Worm (Caenorhabditis elegans) whole organism, L4 larva: Measurements from ENCODE around the gene C49C8.6.

ENCODE experiments used
- D1046.2 ChIP-seq: fragments of 200-800 bp; sonication (Bioruptor generic); IDR thresholded peaks from 2 replicates; pipeline ENCODE4 v1.3.6; 2022; ENCODE audit warnings: missing genetic modification characterization, missing compliant biosample characterization
- F10B5.3 ChIP-seq: sonication (generic microtip); optimal IDR thresholded peaks from 2 replicates; lab custom pipeline; 2016; ENCODE audit warnings: mild to moderate bottlenecking, missing genetic modification characterization, missing compliant biosample characterization
- F49E8.2 ChIP-seq: sonication (generic microtip); optimal IDR thresholded peaks from 2 replicates; lab custom pipeline; 2016; ENCODE audit warnings: missing compliant biosample characterization, mild to moderate bottlenecking, missing genetic modification characterization, borderline replicate concordance
- Y75B8A.6 ChIP-seq: fragments of 200-800 bp; sonication (Bioruptor generic); IDR thresholded peaks from 2 replicates; pipeline ENCODE4 v1.3.6; 2022; ENCODE audit warnings: missing genetic modification reagents, missing genetic modification characterization, missing compliant biosample characterization
- aha-1 ChIP-seq: fragments of 150-350 bp; peaks from one replicate; lab custom pipeline; 2014; ENCODE audit warnings: missing biosample characterization, missing genetic modification characterization
- ama-1 ChIP-seq: fragments of 150-350 bp; optimal IDR thresholded peaks from 2 replicates; lab custom pipeline; 2014; ENCODE audit warnings: inconsistent platforms, mixed read lengths
- ceh-20 ChIP-seq: fragments of 200-800 bp; sonication (Bioruptor generic); IDR thresholded peaks from 2 replicates; pipeline ENCODE4 v1.3.6; 2022; ENCODE audit warnings: missing genetic modification reagents, missing genetic modification characterization, missing compliant biosample characterization
- ceh-82 ChIP-seq: sonication (generic microtip); optimal IDR thresholded peaks from 2 replicates; lab custom pipeline; 2017; ENCODE audit warnings: missing biosample characterization, missing genetic modification characterization
- ces-1 ChIP-seq: fragments of 150-350 bp; sonication (generic microtip); optimal IDR thresholded peaks from 4 replicates; lab custom pipeline; 2014; ENCODE audit warnings: missing biosample characterization, missing genetic modification reagents, missing genetic modification characterization
- cey-2 ChIP-seq: sonication (generic microtip); optimal IDR thresholded peaks from 3 replicates; lab custom pipeline; 2017; ENCODE audit warnings: missing genetic modification characterization, mild to moderate bottlenecking, missing compliant biosample characterization, antibody characterized with exemption, borderline replicate concordance; ENCODE audit not compliant: insufficient read depth
- ctbp-1 ChIP-seq: fragments of 200-800 bp; sonication (Bioruptor generic); IDR thresholded peaks from 2 replicates; pipeline ENCODE4 v1.3.6; 2022; ENCODE audit warnings: missing genetic modification reagents, missing genetic modification characterization, missing compliant biosample characterization
- daf-8 ChIP-seq: fragments of 200-800 bp; sonication (Bioruptor generic); IDR thresholded peaks from 2 replicates; pipeline ENCODE4 v1.3.6; 2022; ENCODE audit warnings: missing genetic modification characterization, missing compliant biosample characterization
- dmd-8 ChIP-seq: fragments of 200-800 bp; sonication (Bioruptor generic); IDR thresholded peaks from 2 replicates; pipeline ENCODE4 v1.3.6; 2022; ENCODE audit warnings: missing genetic modification characterization, missing compliant biosample characterization
- dmd-9 ChIP-seq: fragments of 200-800 bp; sonication (Bioruptor generic); IDR thresholded peaks from 2 replicates; pipeline ENCODE4 v1.3.6; 2022; ENCODE audit warnings: missing genetic modification reagents, missing genetic modification characterization, missing compliant biosample characterization
- fkh-10 ChIP-seq: fragments of 150-350 bp; optimal IDR thresholded peaks from 2 replicates; lab custom pipeline; 2014; ENCODE audit warnings: missing biosample characterization, missing genetic modification reagents, missing genetic modification characterization
- hlh-11 ChIP-seq: fragments of 200-800 bp; sonication (Bioruptor generic); optimal IDR thresholded peaks from 2 replicates; lab custom pipeline; 2018; ENCODE audit warnings: mild to moderate bottlenecking, missing genetic modification characterization, missing compliant biosample characterization
- hlh-30 ChIP-seq: sonication (generic microtip); optimal IDR thresholded peaks from 2 replicates; lab custom pipeline; 2017; ENCODE audit warnings: antibody characterized with exemption, mild to moderate bottlenecking, missing genetic modification characterization, missing compliant biosample characterization; ENCODE audit not compliant: insufficient read depth
- hmg-1.1 ChIP-seq: fragments of 200-800 bp; sonication (Bioruptor generic); IDR thresholded peaks from 2 replicates; pipeline ENCODE4 v1.3.6; 2022; ENCODE audit warnings: missing genetic modification reagents, missing genetic modification characterization, missing compliant biosample characterization
- lin-1 ChIP-seq: fragments of 200-800 bp; sonication (Bioruptor generic); IDR thresholded peaks from 2 replicates; pipeline ENCODE4 v1.3.6; 2022; ENCODE audit warnings: missing genetic modification reagents, missing genetic modification characterization, missing compliant biosample characterization
- lin-13 ChIP-seq: fragments of 150-350 bp; optimal IDR thresholded peaks from 2 replicates; lab custom pipeline; 2014; ENCODE audit warnings: missing biosample characterization, missing genetic modification reagents, missing genetic modification characterization
- lin-29 ChIP-seq: fragments of 200-800 bp; sonication (Bioruptor generic); IDR thresholded peaks from 2 replicates; pipeline ENCODE4 v1.3.6; 2022; ENCODE audit warnings: missing genetic modification reagents, missing genetic modification characterization, missing compliant biosample characterization
- lin-38 ChIP-seq: fragments of 200-800 bp; sonication (Bioruptor generic); IDR thresholded peaks from 2 replicates; pipeline ENCODE4 v1.3.6; 2022; ENCODE audit warnings: missing genetic modification reagents, missing genetic modification characterization, missing compliant biosample characterization
- lin-39 ChIP-seq: fragments of 150-350 bp; optimal IDR thresholded peaks from 2 replicates; lab custom pipeline; 2014; ENCODE audit warnings: missing biosample characterization, missing genetic modification reagents, missing genetic modification characterization
- lsy-2 ChIP-seq, 2 experiments: fragments of 150-350 bp in 1 of 2; sonication (generic microtip) in 1 of 2; optimal IDR thresholded peaks; 2 replicates each; lab custom pipeline; 2014 to 2017; ENCODE audit warnings: missing biosample characterization in 2 of 2, missing genetic modification characterization in 2 of 2
- mdt-29 ChIP-seq: fragments of 200-800 bp; sonication (Bioruptor generic); IDR thresholded peaks from 2 replicates; pipeline ENCODE4 v1.3.6; 2022; ENCODE audit warnings: missing genetic modification reagents, missing genetic modification characterization, missing compliant biosample characterization
- mep-1 ChIP-seq: fragments of 150-350 bp; sonication (generic microtip); optimal IDR thresholded peaks from 3 replicates; lab custom pipeline; 2014; ENCODE audit warnings: missing biosample characterization, missing genetic modification characterization
- mes-2 ChIP-seq: sonication (generic microtip); optimal IDR thresholded peaks from 2 replicates; lab custom pipeline; 2016; ENCODE audit warnings: missing genotype, mild to moderate bottlenecking, missing genetic modification characterization, missing compliant biosample characterization; ENCODE audit not compliant: poor library complexity, severe bottlenecking
- mxl-3 ChIP-seq: fragments of 200-800 bp; sonication (Bioruptor generic); optimal IDR thresholded peaks from 2 replicates; lab custom pipeline; 2018; ENCODE audit warnings: mild to moderate bottlenecking, missing genetic modification characterization, missing compliant biosample characterization
- nhr-10 ChIP-seq: fragments of 150-350 bp; optimal IDR thresholded peaks from 2 replicates; lab custom pipeline; 2014; ENCODE audit warnings: missing biosample characterization, missing genetic modification characterization
- nhr-102 ChIP-seq: sonication (generic microtip); optimal IDR thresholded peaks from 2 replicates; lab custom pipeline; 2016; ENCODE audit warnings: mild to moderate bottlenecking, missing genetic modification characterization, moderate library complexity, missing compliant biosample characterization
- nhr-11 ChIP-seq: fragments of 150-350 bp; optimal IDR thresholded peaks from 2 replicates; lab custom pipeline; 2014; ENCODE audit warnings: missing biosample characterization, missing genetic modification characterization
- nhr-42 ChIP-seq: fragments of 200-800 bp; sonication (Bioruptor generic); IDR thresholded peaks from 2 replicates; pipeline ENCODE4 v1.3.6; 2022; ENCODE audit warnings: missing genetic modification characterization, missing compliant biosample characterization
- nhr-77 ChIP-seq: fragments of 150-350 bp; optimal IDR thresholded peaks from 2 replicates; lab custom pipeline; 2014; ENCODE audit warnings: missing biosample characterization, missing genetic modification characterization
- pqm-1 ChIP-seq: sonication (generic microtip); optimal IDR thresholded peaks from 2 replicates; lab custom pipeline; 2017; ENCODE audit warnings: missing biosample characterization, missing genetic modification characterization
- rbr-2 ChIP-seq: sonication (generic microtip); optimal IDR thresholded peaks from 2 replicates; lab custom pipeline; 2016; ENCODE audit warnings: missing genotype, missing genetic modification characterization, missing compliant biosample characterization
- set-16 ChIP-seq: fragments of 200-800 bp; sonication (Bioruptor generic); IDR thresholded peaks from 2 replicates; pipeline ENCODE4 v1.3.6; 2022; ENCODE audit warnings: missing genetic modification reagents, missing genetic modification characterization, missing compliant biosample characterization
- snpc-4 ChIP-seq: fragments of 150-350 bp; optimal IDR thresholded peaks from 2 replicates; lab custom pipeline; 2014; ENCODE audit warnings: missing biosample characterization, missing genetic modification characterization
- unc-130 ChIP-seq: sonication (generic microtip); optimal IDR thresholded peaks from 2 replicates; lab custom pipeline; 2016; ENCODE audit warnings: missing genetic modification reagents, missing genetic modification characterization, missing compliant biosample characterization
- unc-62 ChIP-seq, 3 experiments: fragments of 150-350 bp in 1 of 3; sonication (generic microtip); optimal IDR thresholded peaks in 2 of 3; peaks in 1 of 3; 1 replicate in 1 of 3; 2 replicates in 2 of 3; lab custom pipeline; 2014 to 2017; ENCODE audit warnings: missing biosample characterization in 3 of 3, missing genetic modification characterization in 3 of 3, missing genetic modification reagents in 3 of 3, missing genotype in 1 of 3
- vab-7 ChIP-seq: fragments of 200-800 bp; sonication (Bioruptor generic); IDR thresholded peaks from 2 replicates; pipeline ENCODE4 v1.3.6; 2022; ENCODE audit warnings: missing genetic modification reagents, missing genetic modification characterization, missing compliant biosample characterization
- zfp-2 ChIP-seq: sonication (generic microtip); optimal IDR thresholded peaks from 2 replicates; lab custom pipeline; 2016; ENCODE audit warnings: mild to moderate bottlenecking, missing genetic modification characterization, missing compliant biosample characterization
- zfp-3 ChIP-seq: fragments of 200-800 bp; sonication (Bioruptor generic); conservative IDR thresholded peaks from 2 replicates; pipeline ENCODE4 v1.3.6; 2022; ENCODE audit warnings: missing genetic modification reagents, missing genetic modification characterization, missing compliant biosample characterization
- zip-11 ChIP-seq: fragments of 200-800 bp; sonication (Bioruptor generic); IDR thresholded peaks from 2 replicates; pipeline ENCODE4 v1.3.6; 2022; ENCODE audit warnings: missing genetic modification characterization, missing compliant biosample characterization
- zip-2 ChIP-seq: fragments of 150-350 bp; optimal IDR thresholded peaks from 2 replicates; lab custom pipeline; 2014; ENCODE audit warnings: missing biosample characterization, missing genetic modification characterization

The C49C8.6 gene

DNA sequence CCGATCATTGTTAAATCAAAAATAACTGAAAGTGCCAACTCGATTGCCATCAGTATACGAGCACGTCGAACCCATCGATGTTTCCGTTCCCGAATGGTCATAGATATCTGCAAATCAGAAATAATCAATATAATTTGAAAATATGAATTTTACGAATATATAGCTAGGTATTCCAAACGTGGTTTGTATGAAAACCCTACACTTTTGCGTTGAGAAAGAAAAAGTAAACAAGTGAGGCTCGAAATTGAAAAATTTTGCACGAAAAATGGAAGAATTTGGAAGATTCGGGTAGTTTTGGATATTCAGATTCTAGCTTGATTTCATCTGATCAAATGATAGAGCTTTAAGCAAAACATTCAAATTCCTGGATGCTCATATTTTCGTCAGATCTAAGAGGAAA, 19.3 kb downstream of the C49C8.6 start, which contains the start of gene F42A9.9:
TSS of gene F42A9.9 (minus strand) at position 101 of the 400 bp plus-strand sequence.
- TF ChIP-seq daf-8 (GFP tag; lab: Robert Waterston, UW): no peak
- TF ChIP-seq Y75B8A.6: no peak
- TF ChIP-seq F49E8.2 (tag; lab: Kevin White, UChicago): no peak
- no peak for TF ChIP-seq nhr-77 (tag; lab: Kevin White, UChicago)
- no peak for TF ChIP-seq zfp-2
- no peak for TF ChIP-seq ceh-20
- no peak for TF ChIP-seq mdt-29 (GFP tag; lab: Robert Waterston, UW)
- no peak for TF ChIP-seq dmd-9 (GFP tag; lab: Robert Waterston, UW)
- TF ChIP-seq lin-39 (tag; lab: Kevin White, UChicago): no peak
- TF ChIP-seq nhr-42 (GFP tag; lab: Robert Waterston, UW): no peak
- no peak for TF ChIP-seq dmd-8
- no peak for TF ChIP-seq ces-1 (GFP tag; lab: Kevin White, UChicago)
- TF ChIP-seq zfp-3 (GFP tag; lab: Robert Waterston, UW): no peak
- no peak for TF ChIP-seq unc-130
- no peak for TF ChIP-seq lin-38
- no peak for TF ChIP-seq zip-11

- TF ChIP-seq dmd-9 (GFP tag; lab: Robert Waterston, UW) (no peak), mdt-29 (GFP tag; lab: Robert Waterston, UW) (no peak), dmd-8 (no peak), lin-1 (GFP tag; lab: Robert Waterston, UW) (no peak), pqm-1 (no peak), ama-1 (lab: Kevin White, UChicago) (no peak), D1046.2 (GFP tag; lab: Robert Waterston, UW) (no peak), Y75B8A.6 (no peak)
- TF ChIP-seq, all 104 proteins: peak for 0
Measured at ce11 chrIV:8631033-8631432, 27.0 kb downstream of the C49C8.6 start, which contains the start of gene dgk-4. Gene dgk-4 (plus strand): TSS chrIV:8631333.

DNA sequence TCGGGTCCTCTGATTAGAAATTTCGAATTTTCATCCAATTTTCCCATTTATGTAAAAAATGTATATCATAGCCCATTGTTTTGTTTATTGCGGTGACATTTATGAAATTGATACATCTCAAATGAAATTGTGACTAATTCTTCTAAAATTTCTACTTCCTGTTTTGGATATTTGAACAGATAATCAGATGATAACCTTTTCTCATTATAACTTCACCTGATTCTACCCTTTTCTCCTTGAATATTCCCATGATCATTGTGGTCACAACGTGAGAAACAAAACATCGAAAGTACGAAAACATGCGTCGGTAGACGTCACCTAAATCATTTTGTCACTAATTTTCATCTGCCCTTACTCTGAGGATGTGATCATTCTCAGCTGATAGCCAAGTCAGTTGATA, 27.8 kb downstream of the C49C8.6 start:
- TF ChIP-seq set-16 (GFP tag; lab: Robert Waterston, UW) (no peak), hlh-30 (tag; lab: Kevin White, UChicago) (peak; percentile 29)

- no peak for TF ChIP-seq lin-13
- peak; percentile 37; the same call in 1 of the 2 replicates for TF ChIP-seq set-16 (GFP tag; lab: Robert Waterston, UW)
- TF ChIP-seq fkh-10 (GFP tag; lab: Kevin White, UChicago): peak; percentile 7
- peak; percentile 29 to 50 for TF ChIP-seq lsy-2 (tag; optimal IDR thresholded peaks at IDR 0.05; lab: Kevin White, UChicago)
- TF ChIP-seq mxl-3 (GFP tag; lab: Kevin White, UChicago): no peak
- TF ChIP-seq F10B5.3 (tag; lab: Kevin White, UChicago): no peak
- TF ChIP-seq nhr-42 (GFP tag; lab: Robert Waterston, UW): no peak
- no peak for TF ChIP-seq Y75B8A.6
- TF ChIP-seq mes-2 (tag; lab: Kevin White, UChicago): peak; percentile 14
- peak in 1 of 2 experiments; percentile 96 for TF ChIP-seq unc-62 (GFP tag; optimal IDR thresholded peaks at IDR 0.05 in 1 of 2; lab: Kevin White, UChicago)
- no peak for TF ChIP-seq unc-62 (tag; optimal IDR thresholded peaks at IDR 0.05; lab: Kevin White, UChicago)
- peak; percentile 51 for TF ChIP-seq hlh-11
- TF ChIP-seq nhr-10 (tag; lab: Kevin White, UChicago): no peak
- TF ChIP-seq unc-130: no peak
- TF ChIP-seq ctbp-1: peak; percentile 55; the same call in 1 of the 2 replicates
- TF ChIP-seq cey-2: no peak
- TF ChIP-seq nhr-11 (tag; lab: Kevin White, UChicago): peak; percentile 37
- peak; percentile 33 for TF ChIP-seq hlh-30 (tag; lab: Kevin White, UChicago)
- no peak for TF ChIP-seq F49E8.2 (tag; lab: Kevin White, UChicago)
- no peak for TF ChIP-seq zip-2
- peak; percentile 57 for TF ChIP-seq mep-1 (tag; lab: Kevin White, UChicago)
- no peak for TF ChIP-seq snpc-4 (tag; lab: Kevin White, UChicago)
- TF ChIP-seq aha-1 (tag; lab: Kevin White, UChicago): peak; percentile 95
- no peak for TF ChIP-seq ceh-82
- no peak for TF ChIP-seq lin-29 (GFP tag; lab: Robert Waterston, UW)
- TF ChIP-seq nhr-102 (tag; lab: Kevin White, UChicago): no peak
- no peak for TF ChIP-seq vab-7
- peak; percentile 50 for TF ChIP-seq rbr-2 (tag; lab: Kevin White, UChicago)
- peak; percentile 68 for TF ChIP-seq hmg-1.1 (GFP tag; lab: Robert Waterston, UW)
Measured at ce11 chrIV:8629609-8630052, 28.4 kb downstream of the C49C8.6 start.
